Fruit fly (Drosophila melanogaster): ENCODE results near the gene Obp83b.

DNA sequence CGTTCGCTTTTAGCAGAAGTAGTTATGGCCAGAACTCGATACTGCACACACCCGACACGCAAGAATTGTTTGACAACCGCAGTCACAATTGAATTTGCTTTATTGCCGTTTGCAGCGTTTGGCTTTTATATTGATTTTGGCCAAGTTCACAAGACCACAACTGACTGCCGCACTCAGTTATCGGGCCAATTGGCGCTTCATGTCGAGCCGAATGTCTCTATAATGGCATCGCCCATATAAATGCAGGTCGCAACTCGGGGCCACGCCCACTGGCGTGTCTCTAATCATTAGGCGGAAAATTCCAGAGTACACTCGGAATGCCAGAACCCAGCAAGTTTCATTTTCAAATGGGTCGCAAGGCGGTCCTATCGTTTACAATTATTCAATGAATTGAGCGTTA lies 1.5 kb downstream of the Obp83b start, which contains the start of gene Obp83a:
- no peak for TF ChIP-seq GATAd (GFP tag; optimal IDR thresholded peaks at IDR 0.05)
- TF ChIP-seq Hr78 (GFP tag; optimal IDR thresholded peaks at IDR 0.05), result no peak
- no peak for TF ChIP-seq brk (GFP tag; optimal IDR thresholded peaks at IDR 0.05)
- TF ChIP-seq woc (GFP tag; optimal IDR thresholded peaks at IDR 0.05), result no peak
- TF ChIP-seq h (GFP tag; optimal IDR thresholded peaks at IDR 0.05), result no peak
- no peak for TF ChIP-seq ey (GFP tag; optimal IDR thresholded peaks at IDR 0.05)
